Worm (Caenorhabditis elegans) whole organism, L3 larva: ENCODE measurements around the gene T26G10.1.

Experiments used
- ZK546.5 ChIP-seq: sonication (generic microtip); optimal IDR thresholded peaks from 2 replicates; lab custom pipeline; 2017; ENCODE audit warnings: missing biosample characterization, missing genetic modification characterization
- elt-1 ChIP-seq: fragments of 150-350 bp; optimal IDR thresholded peaks from 2 replicates; lab custom pipeline; 2014; ENCODE audit warnings: missing biosample characterization, missing genetic modification characterization
- jun-1 ChIP-seq: fragments of 150-350 bp; optimal IDR thresholded peaks from 2 replicates; lab custom pipeline; 2014; ENCODE audit warnings: missing biosample characterization, missing genetic modification reagents, missing genetic modification characterization
- snpc-4 ChIP-seq: fragments of 150-350 bp; optimal IDR thresholded peaks from 2 replicates; lab custom pipeline; 2014; ENCODE audit warnings: missing biosample characterization, missing genetic modification characterization
- unc-39 ChIP-seq: sonication (generic microtip); optimal IDR thresholded peaks from 4 replicates; lab custom pipeline; 2017; ENCODE audit warnings: missing biosample characterization, missing genetic modification characterization

ce11 chrIII:9413340-9413739, 6.9 kb upstream of the T26G10.1 start, which contains the start of gene T26G10.3:
- no peak for TF ChIP-seq unc-39
- no peak for TF ChIP-seq elt-1
- TF ChIP-seq ZK546.5 (tag; lab: Kevin White, UChicago), result no peak
- TF ChIP-seq snpc-4 (tag; lab: Kevin White, UChicago), result no peak
- no peak for TF ChIP-seq jun-1 (tag; lab: Kevin White, UChicago)
